Fruit fly (Drosophila melanogaster) whole organism, adult: ENCODE measurements around the gene TAF1B.
A peak's percentile ranks its signal among the peaks of the same experiment; 100 is the strongest.

ENCODE experiments used
- CG11617 ChIP-seq: fragments of 200-800 bp; sonication (Bioruptor generic); optimal IDR thresholded peaks from 2 replicates; lab custom pipeline; 2017; ENCODE audit warnings: mild to moderate bottlenecking, missing biosample characterization, missing genetic modification reagents, missing genetic modification characterization
- CG12768 ChIP-seq: fragments of 200-800 bp; sonication (Bioruptor generic); optimal IDR thresholded peaks from 2 replicates; lab custom pipeline; 2017; ENCODE audit warnings: missing biosample characterization, missing genetic modification characterization, mild to moderate bottlenecking, moderate library complexity, missing genetic modification reagents
- CG5204 ChIP-seq: fragments of 200-800 bp; sonication (Bioruptor generic); optimal IDR thresholded peaks from 2 replicates; lab custom pipeline; 2016; ENCODE audit warnings: missing biosample characterization, missing genetic modification characterization
- Clk ChIP-seq: fragments of 200-800 bp; sonication (Bioruptor generic); optimal IDR thresholded peaks from 2 replicates; lab custom pipeline; 2017; ENCODE audit warnings: missing biosample characterization, missing genetic modification characterization
- bab1 ChIP-seq: fragments of 200-800 bp; sonication (Bioruptor generic); optimal IDR thresholded peaks from 3 replicates; lab custom pipeline; 2019; ENCODE audit warnings: missing biosample characterization, mild to moderate bottlenecking, missing genetic modification characterization, moderate library complexity
- cic ChIP-seq: fragments of 200-800 bp; sonication (Bioruptor generic); optimal IDR thresholded peaks from 2 replicates; lab custom pipeline; 2017; ENCODE audit warnings: missing biosample characterization, mild to moderate bottlenecking, missing genetic modification characterization, moderate library complexity
- cnc ChIP-seq, 2 experiments: fragments of >200 bp; optimal IDR thresholded peaks; 2 replicates each; lab custom pipeline; 2017
- kay ChIP-seq: fragments of 200-800 bp; sonication (Bioruptor generic); peaks from one replicate; lab custom pipeline; 2016; ENCODE audit warnings: missing biosample characterization, missing genetic modification characterization, borderline replicate concordance
- ovo ChIP-seq: fragments of 200-800 bp; sonication (Bioruptor generic); optimal IDR thresholded peaks from 2 replicates; lab custom pipeline; 2016; ENCODE audit warnings: missing biosample characterization, missing genetic modification characterization

The TAF1B gene

DNA sequence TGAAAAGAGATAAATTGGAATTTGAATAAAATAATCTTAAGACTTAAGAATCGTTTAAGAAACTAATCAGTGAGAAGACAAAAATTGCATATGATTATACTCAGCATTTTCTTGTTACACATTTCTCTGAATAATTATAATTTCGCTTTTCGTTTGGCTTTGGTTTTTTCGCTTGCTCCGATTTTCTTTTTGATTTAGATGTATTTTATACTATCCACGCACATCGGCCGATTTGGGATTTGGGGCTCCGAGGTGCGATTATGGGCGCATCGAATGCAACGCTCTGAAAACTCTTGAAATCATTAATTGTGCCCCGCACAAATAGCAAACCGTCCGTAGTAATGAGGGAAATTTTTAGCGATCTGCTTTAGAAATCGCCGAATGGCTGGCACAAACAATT, 52.5 kb downstream of the TAF1B start:
- TF ChIP-seq CG5204 (GFP tag; lab: Kevin White, UChicago) (no peak), ovo (no peak), CG12768 (GFP tag; lab: Kevin White, UChicago) (no peak), cnc (optimal IDR thresholded peaks at IDR 0.05; lab: Kevin White, UChicago) (no peak), kay (GFP tag; lab: Kevin White, UChicago) (peak; percentile 95), CG11617 (GFP tag; lab: Kevin White, UChicago) (no peak)

DNA sequence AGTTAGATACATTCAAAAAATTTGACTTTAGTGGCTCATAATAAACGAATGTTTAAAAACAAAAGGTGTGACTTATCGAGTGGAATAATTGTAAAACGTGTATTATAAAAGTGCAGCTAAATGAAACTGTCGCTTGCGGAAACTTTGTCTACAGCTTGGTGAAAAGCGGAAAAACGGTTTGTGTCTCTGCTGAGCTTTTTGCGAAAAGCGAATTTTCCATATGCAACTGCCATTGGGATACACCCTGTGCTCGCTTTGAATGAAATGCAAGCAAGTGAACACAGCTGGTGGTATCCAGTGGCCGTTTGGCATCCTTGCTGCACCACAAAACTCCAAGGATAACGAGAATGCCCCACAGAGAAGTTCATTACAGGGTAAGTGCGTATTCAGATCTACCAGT, 53.1 kb downstream of the TAF1B start:
- TF ChIP-seq bab1 (GFP tag; lab: Kevin White, UChicago) (no peak), cic (GFP tag; lab: Kevin White, UChicago) (peak; percentile 42), Clk (GFP tag; lab: Kevin White, UChicago) (no peak), CG11617 (GFP tag; lab: Kevin White, UChicago) (no peak), ovo (no peak)
